Fruit fly (Drosophila melanogaster) whole organism, adult: ENCODE measurements around the gene CG9733.
A peak's percentile ranks its signal among the peaks of the same experiment; 100 is the strongest.

ENCODE experiments used
- CG11617 ChIP-seq: fragments of 200-800 bp; sonication (Bioruptor generic); optimal IDR thresholded peaks from 2 replicates; lab custom pipeline; 2017; ENCODE audit warnings: mild to moderate bottlenecking, missing biosample characterization, missing genetic modification reagents, missing genetic modification characterization
- CG12768 ChIP-seq: fragments of 200-800 bp; sonication (Bioruptor generic); optimal IDR thresholded peaks from 2 replicates; lab custom pipeline; 2017; ENCODE audit warnings: missing biosample characterization, missing genetic modification characterization, mild to moderate bottlenecking, moderate library complexity, missing genetic modification reagents
- CG14711 ChIP-seq: fragments of 200-800 bp; sonication (Bioruptor generic); optimal IDR thresholded peaks from 2 replicates; lab custom pipeline; 2018; ENCODE audit warnings: missing biosample characterization, mild to moderate bottlenecking, missing genetic modification characterization, moderate library complexity
- CG1620 ChIP-seq: fragments of 200-800 bp; sonication (Bioruptor generic); optimal IDR thresholded peaks from 2 replicates; lab custom pipeline; 2016; ENCODE audit warnings: missing biosample characterization, missing genetic modification characterization
- CG33017 ChIP-seq: fragments of 200-800 bp; sonication (Bioruptor generic); optimal IDR thresholded peaks from 2 replicates; lab custom pipeline; 2018; ENCODE audit warnings: missing biosample characterization, mild to moderate bottlenecking, missing genetic modification characterization, moderate library complexity
- CG5204 ChIP-seq: fragments of 200-800 bp; sonication (Bioruptor generic); optimal IDR thresholded peaks from 2 replicates; lab custom pipeline; 2016; ENCODE audit warnings: missing biosample characterization, missing genetic modification characterization
- CG7045 ChIP-seq: fragments of 200-800 bp; sonication (Bioruptor generic); optimal IDR thresholded peaks from 2 replicates; lab custom pipeline; 2017; ENCODE audit warnings: missing biosample characterization, mild to moderate bottlenecking, missing genetic modification characterization
- CG7101 ChIP-seq: fragments of 200-800 bp; sonication (Bioruptor generic); optimal IDR thresholded peaks from 2 replicates; lab custom pipeline; 2018; ENCODE audit warnings: missing biosample characterization, mild to moderate bottlenecking, missing genetic modification characterization, moderate library complexity
- Clk ChIP-seq: fragments of 200-800 bp; sonication (Bioruptor generic); optimal IDR thresholded peaks from 2 replicates; lab custom pipeline; 2017; ENCODE audit warnings: missing biosample characterization, missing genetic modification characterization
- Crg-1 ChIP-seq: fragments of 200-800 bp; sonication (Bioruptor generic); optimal IDR thresholded peaks from 2 replicates; lab custom pipeline; 2016; ENCODE audit warnings: missing biosample characterization, missing genetic modification characterization
- Hr96 ChIP-seq: fragments of 200-800 bp; sonication (Bioruptor generic); optimal IDR thresholded peaks from 2 replicates; lab custom pipeline; 2016; ENCODE audit warnings: missing biosample characterization, missing genetic modification characterization
- Mnt ChIP-seq: fragments of 200-800 bp; sonication (Bioruptor generic); optimal IDR thresholded peaks from 2 replicates; lab custom pipeline; 2016; ENCODE audit warnings: missing biosample characterization, mild to moderate bottlenecking, missing genetic modification characterization
- bab1 ChIP-seq: fragments of 200-800 bp; sonication (Bioruptor generic); optimal IDR thresholded peaks from 3 replicates; lab custom pipeline; 2019; ENCODE audit warnings: missing biosample characterization, mild to moderate bottlenecking, missing genetic modification characterization, moderate library complexity
- cic ChIP-seq: fragments of 200-800 bp; sonication (Bioruptor generic); optimal IDR thresholded peaks from 2 replicates; lab custom pipeline; 2017; ENCODE audit warnings: missing biosample characterization, mild to moderate bottlenecking, missing genetic modification characterization, moderate library complexity
- cnc ChIP-seq, 2 experiments: fragments of >200 bp; optimal IDR thresholded peaks; 2 replicates each; lab custom pipeline; 2017
- kay ChIP-seq: fragments of 200-800 bp; sonication (Bioruptor generic); peaks from one replicate; lab custom pipeline; 2016; ENCODE audit warnings: missing biosample characterization, missing genetic modification characterization, borderline replicate concordance
- ovo ChIP-seq: fragments of 200-800 bp; sonication (Bioruptor generic); optimal IDR thresholded peaks from 2 replicates; lab custom pipeline; 2016; ENCODE audit warnings: missing biosample characterization, missing genetic modification characterization
- pad ChIP-seq: fragments of 200-800 bp; sonication (Bioruptor generic); optimal IDR thresholded peaks from 3 replicates; lab custom pipeline; 2017; ENCODE audit warnings: missing biosample characterization, missing genetic modification characterization, mild to moderate bottlenecking, moderate library complexity, missing genetic modification reagents
- tj ChIP-seq: fragments of 200-800 bp; sonication (Bioruptor generic); optimal IDR thresholded peaks from 3 replicates; lab custom pipeline; 2017; ENCODE audit warnings: missing biosample characterization, mild to moderate bottlenecking, missing genetic modification characterization, moderate library complexity
- toe ChIP-seq: fragments of 200-800 bp; sonication (Bioruptor generic); optimal IDR thresholded peaks from 2 replicates; lab custom pipeline; 2016; ENCODE audit warnings: missing biosample characterization, missing genetic modification characterization

CG9733 gene

DNA sequence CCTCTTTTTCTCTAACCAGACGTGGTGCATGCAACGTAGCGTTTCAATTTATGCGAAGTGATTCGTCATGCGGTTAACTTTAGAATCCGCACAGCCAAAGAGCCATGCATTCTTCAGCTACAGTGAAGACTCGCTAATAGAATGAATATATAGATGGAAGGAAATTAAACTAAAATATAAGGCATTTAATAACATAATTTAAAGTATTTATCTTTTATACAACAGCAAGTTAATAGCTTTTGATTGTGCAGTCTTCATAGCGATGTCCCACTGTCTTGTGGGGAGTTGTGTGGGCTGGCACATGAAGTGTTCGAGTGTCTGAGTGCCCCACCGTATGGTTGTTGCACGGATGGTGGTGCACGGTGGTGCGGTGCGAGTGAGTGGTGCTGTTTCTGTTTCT lies 18.9 kb upstream of the CG9733 start:
- TF ChIP-seq Crg-1 (GFP tag; lab: Kevin White, UChicago) (no peak), cic (GFP tag; lab: Kevin White, UChicago) (no peak), pad (GFP tag; lab: Kevin White, UChicago) (no peak), CG5204 (GFP tag; lab: Kevin White, UChicago) (peak; percentile 45), CG7045 (GFP tag; lab: Kevin White, UChicago) (peak; percentile 18), CG12768 (peak; percentile 40), cnc (optimal IDR thresholded peaks at IDR 0.05; lab: Kevin White, UChicago) (no peak), CG33017 (tag; lab: Kevin White, UChicago) (peak; percentile 29), CG14711 (tag; lab: Kevin White, UChicago) (peak; percentile 11), CG7101 (tag; lab: Kevin White, UChicago) (peak; percentile 14), toe (peak; percentile 23)

DNA sequence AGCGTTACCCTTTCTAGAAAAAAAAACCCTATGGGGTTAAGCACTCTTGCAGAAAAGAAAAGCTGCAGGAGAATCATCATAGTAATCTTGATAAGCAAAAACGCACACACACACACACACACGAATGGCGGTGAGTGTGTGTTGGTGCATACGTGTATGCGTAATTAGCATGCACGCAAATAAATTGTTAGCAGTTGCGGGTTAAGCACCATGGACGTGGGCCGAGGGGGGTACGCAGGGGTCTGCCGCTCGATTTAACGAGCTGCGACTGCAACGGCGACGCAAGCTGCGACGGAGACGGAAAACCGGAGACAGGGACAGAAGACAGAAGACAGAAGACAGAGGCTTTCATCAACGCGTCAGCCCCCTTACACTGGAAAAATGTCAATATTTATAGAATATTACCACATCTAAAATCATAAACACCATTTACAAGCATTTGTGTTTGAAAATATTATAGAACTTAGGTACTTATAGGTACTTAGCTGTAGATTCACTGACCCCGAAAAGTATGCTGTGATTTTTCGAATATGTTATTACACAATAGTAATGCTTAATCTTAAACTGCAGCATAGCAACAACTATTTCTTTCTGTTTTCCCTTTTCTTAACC lies 18.3 kb upstream of the CG9733 start:
- no peak for TF ChIP-seq CG11617 (GFP tag; lab: Kevin White, UChicago)
- no peak for TF ChIP-seq kay (GFP tag; lab: Kevin White, UChicago)
- TF ChIP-seq bab1 (GFP tag; lab: Kevin White, UChicago) = no peak
- TF ChIP-seq CG7101 (tag; lab: Kevin White, UChicago) = no peak
- TF ChIP-seq cnc (optimal IDR thresholded peaks at IDR 0.05; lab: Kevin White, UChicago) = no peak
- no peak for TF ChIP-seq Hr96 (GFP tag; lab: Kevin White, UChicago)
- no peak for TF ChIP-seq Clk (GFP tag; lab: Kevin White, UChicago)
- no peak for TF ChIP-seq CG7045 (GFP tag; lab: Kevin White, UChicago)
- TF ChIP-seq Mnt = no peak
- no peak for TF ChIP-seq CG5204 (GFP tag; lab: Kevin White, UChicago)
- TF ChIP-seq CG1620 = no peak
- TF ChIP-seq toe = no peak
- no peak for TF ChIP-seq CG33017 (tag; lab: Kevin White, UChicago)
- no peak for TF ChIP-seq tj
- no peak for TF ChIP-seq CG14711 (tag; lab: Kevin White, UChicago)
- TF ChIP-seq cic (GFP tag; lab: Kevin White, UChicago) = no peak
- no peak for TF ChIP-seq CG12768
- no peak for TF ChIP-seq ovo

DNA sequence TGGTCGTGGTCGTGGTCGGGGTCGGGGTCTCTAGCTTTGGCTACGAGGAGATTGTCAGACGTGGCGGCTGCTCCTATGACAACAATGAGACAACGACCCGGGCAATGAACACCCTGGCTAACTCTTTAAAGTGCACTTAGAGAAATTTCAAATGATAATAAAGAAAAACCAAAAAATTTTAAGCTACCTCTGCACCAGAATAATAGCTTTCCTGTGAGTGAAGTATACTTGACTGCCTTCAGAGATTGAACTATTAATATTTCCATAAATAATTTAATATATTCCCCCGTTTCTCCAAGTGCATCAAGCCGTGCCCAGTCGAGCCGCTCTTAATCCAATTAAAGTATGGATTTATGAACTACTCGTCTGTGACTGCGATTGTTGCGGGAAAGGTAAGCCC lies 17.2 kb upstream of the CG9733 start:
- TF ChIP-seq Crg-1 (GFP tag; lab: Kevin White, UChicago) = no peak
- TF ChIP-seq cnc (optimal IDR thresholded peaks at IDR 0.05; lab: Kevin White, UChicago) = no peak
- no peak for TF ChIP-seq kay (GFP tag; lab: Kevin White, UChicago)
- TF ChIP-seq Mnt = no peak
- TF ChIP-seq CG14711 (tag; lab: Kevin White, UChicago) = no peak
- no peak for TF ChIP-seq Clk (GFP tag; lab: Kevin White, UChicago)
- no peak for TF ChIP-seq CG1620
- TF ChIP-seq CG12768 = no peak
- TF ChIP-seq cic (GFP tag; lab: Kevin White, UChicago) = no peak
- TF ChIP-seq toe = no peak
- TF ChIP-seq CG5204 (GFP tag; lab: Kevin White, UChicago) = no peak
- no peak for TF ChIP-seq Hr96 (GFP tag; lab: Kevin White, UChicago)
- no peak for TF ChIP-seq CG7101 (tag; lab: Kevin White, UChicago)
- TF ChIP-seq pad (GFP tag; lab: Kevin White, UChicago) = no peak
- TF ChIP-seq tj = no peak
- no peak for TF ChIP-seq CG11617 (GFP tag; lab: Kevin White, UChicago)
- no peak for TF ChIP-seq ovo
- TF ChIP-seq CG7045 (GFP tag; lab: Kevin White, UChicago) = no peak
- no peak for TF ChIP-seq CG33017 (tag; lab: Kevin White, UChicago)

DNA sequence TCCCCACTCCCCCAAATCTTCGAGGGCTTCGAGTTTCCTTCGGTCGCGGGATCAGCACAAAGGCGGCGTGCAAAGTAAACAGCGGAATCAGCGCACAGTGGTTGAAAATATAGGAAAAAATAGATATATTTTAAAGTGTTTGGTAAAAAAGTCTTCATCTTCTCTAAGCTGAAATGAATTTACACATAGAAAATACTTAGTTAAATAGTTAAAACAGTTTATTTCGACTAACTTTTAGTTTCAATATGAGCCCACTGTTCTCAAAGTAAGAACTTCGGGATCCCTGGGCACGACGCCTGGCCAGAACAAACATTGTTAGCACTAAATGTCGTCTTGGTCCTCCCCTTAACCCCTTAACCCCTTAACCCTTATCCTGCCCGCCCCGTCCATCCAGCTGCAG lies 15.3 kb upstream of the CG9733 start:
- peak; percentile 10 for TF ChIP-seq tj
- TF ChIP-seq CG14711 (tag; lab: Kevin White, UChicago) = no peak

DNA sequence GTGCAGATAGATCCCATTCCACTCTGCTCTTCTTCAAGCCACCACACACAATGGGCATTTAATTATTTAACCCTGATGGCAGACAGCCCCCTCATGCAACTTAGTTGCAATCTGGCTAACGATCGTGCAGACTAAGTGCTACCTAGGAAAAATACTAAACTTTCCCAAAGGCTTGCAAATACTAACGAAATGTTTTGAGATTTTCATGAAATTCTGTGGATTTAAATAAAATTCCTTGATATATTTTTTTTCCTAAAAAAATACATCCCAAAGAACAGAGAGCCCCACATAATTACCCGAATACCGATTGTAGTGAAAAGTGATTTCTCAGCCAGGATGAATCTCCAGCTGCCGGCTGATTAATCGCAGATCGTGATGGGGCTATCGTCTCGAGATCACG lies 13.1 kb upstream of the CG9733 start:
- no peak for TF ChIP-seq CG7045 (GFP tag; lab: Kevin White, UChicago)
- TF ChIP-seq cic (GFP tag; lab: Kevin White, UChicago) = no peak
- no peak for TF ChIP-seq bab1 (GFP tag; lab: Kevin White, UChicago)
- TF ChIP-seq CG11617 (GFP tag; lab: Kevin White, UChicago) = no peak
- no peak for TF ChIP-seq cnc (optimal IDR thresholded peaks at IDR 0.05; lab: Kevin White, UChicago)
- TF ChIP-seq Clk (GFP tag; lab: Kevin White, UChicago) = no peak
- no peak for TF ChIP-seq toe
- no peak for TF ChIP-seq ovo
- no peak for TF ChIP-seq CG7101 (tag; lab: Kevin White, UChicago)
- no peak for TF ChIP-seq tj

DNA sequence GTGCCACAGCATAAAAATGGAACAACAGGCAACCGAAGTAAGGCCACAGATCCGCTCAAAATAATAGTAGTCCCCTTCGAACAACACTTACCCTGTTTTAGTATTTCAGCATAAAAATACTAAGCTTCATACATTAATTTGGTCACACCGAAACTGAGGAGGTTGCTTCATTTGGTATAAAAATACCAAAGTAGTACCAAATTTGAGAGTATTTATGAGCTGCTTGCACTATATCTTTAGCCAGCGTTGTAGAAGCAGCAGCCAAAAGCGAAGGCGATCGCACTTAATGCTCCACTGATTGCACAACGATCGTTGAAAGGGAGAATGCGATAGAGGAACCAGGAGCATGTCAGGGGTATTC lies 12.5 kb upstream of the CG9733 start:
- TF ChIP-seq cic (GFP tag; lab: Kevin White, UChicago) (no peak), CG33017 (tag; lab: Kevin White, UChicago) (no peak), tj (no peak), ovo (no peak), CG11617 (GFP tag; lab: Kevin White, UChicago) (no peak), kay (GFP tag; lab: Kevin White, UChicago) (no peak), pad (GFP tag; lab: Kevin White, UChicago) (no peak), CG7101 (tag; lab: Kevin White, UChicago) (no peak), Clk (GFP tag; lab: Kevin White, UChicago) (no peak), CG7045 (GFP tag; lab: Kevin White, UChicago) (no peak)
